Worm (Caenorhabditis elegans): ENCODE data around the gene srt-11.
A peak's percentile ranks its signal among the peaks of the same experiment; 100 is the strongest.

Gene srt-11

DNA sequence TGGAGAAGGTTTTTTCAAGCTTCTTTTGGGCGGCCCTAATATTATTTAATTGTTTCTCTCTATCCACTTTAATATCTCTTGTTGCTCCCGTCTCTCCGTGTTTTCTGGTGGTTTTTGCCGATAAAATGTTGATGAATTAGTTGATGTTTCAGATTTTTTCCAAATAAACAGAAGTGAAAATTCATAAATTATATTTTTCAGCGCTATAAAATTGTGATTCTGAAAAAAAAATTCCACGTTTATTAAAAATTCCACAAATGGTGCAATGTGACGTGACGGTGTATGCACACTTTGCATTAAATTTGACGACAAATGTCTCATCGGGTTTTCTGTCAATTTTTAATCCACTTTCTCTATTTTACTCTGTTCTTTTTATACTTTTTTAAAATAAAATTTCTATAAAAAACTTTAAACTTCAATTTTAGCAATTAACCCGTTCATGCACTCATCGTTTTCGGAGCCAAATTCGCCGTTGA lies 7.7 kb upstream of the srt-11 start, which contains the start of gene tbc-20:
Gene tbc-20 (plus strand): TSS at position 426 of the 476 bp plus-strand sequence.
- TF ChIP-seq ama-1 (optimal IDR thresholded peaks at IDR 0.05): peak; percentile 8
- TF ChIP-seq efl-3 (GFP tag; optimal IDR thresholded peaks at IDR 0.05): no peak
- TF ChIP-seq fkh-10 (GFP tag; optimal IDR thresholded peaks at IDR 0.05): no peak
- no peak for TF ChIP-seq aha-1 (tag; optimal IDR thresholded peaks at IDR 0.05)
- peak; percentile 13 for TF ChIP-seq ceh-90 (tag; optimal IDR thresholded peaks at IDR 0.05)
- TF ChIP-seq ceh-82 (tag; optimal IDR thresholded peaks at IDR 0.05): peak in 1 of 3 experiments; percentile 5
- TF ChIP-seq dpl-1 (GFP tag; optimal IDR thresholded peaks at IDR 0.05): peak; percentile 41 to 58 (median 46)
- TF ChIP-seq lin-15B (tag; optimal IDR thresholded peaks at IDR 0.05): no peak
- peak; percentile 11 to 53 for TF ChIP-seq lin-35 (GFP tag; optimal IDR thresholded peaks at IDR 0.05)
- peak; percentile 19 for TF ChIP-seq C16A3.4 (tag; optimal IDR thresholded peaks at IDR 0.05)
- peak; percentile 44 for TF ChIP-seq nhr-71 (tag; optimal IDR thresholded peaks at IDR 0.05)
- TF ChIP-seq skn-1 (tag; optimal IDR thresholded peaks at IDR 0.05): no peak
- peak; percentile 86 for TF ChIP-seq F16B12.6 (tag; optimal IDR thresholded peaks at IDR 0.05)
- peak; percentile 18 for TF ChIP-seq nhr-47 (tag; optimal IDR thresholded peaks at IDR 0.05)
- TF ChIP-seq aly-2 (tag; optimal IDR thresholded peaks at IDR 0.05): peak; percentile 57
- TF ChIP-seq nhr-20 (tag; optimal IDR thresholded peaks at IDR 0.05): peak; percentile 10
- TF ChIP-seq pag-3 (tag; optimal IDR thresholded peaks at IDR 0.05; ENCODE audit: borderline replicate concordance, insufficient read depth): no peak
- no peak for TF ChIP-seq fkh-8 (tag; optimal IDR thresholded peaks at IDR 0.05)
- peak; percentile 4 for TF ChIP-seq dsc-1 (tag; optimal IDR thresholded peaks at IDR 0.05)
- TF ChIP-seq nhr-85 (tag): no peak
- TF ChIP-seq elt-3 (tag; optimal IDR thresholded peaks at IDR 0.05): no peak
- TF ChIP-seq snpc-4 (tag; optimal IDR thresholded peaks at IDR 0.05): peak; percentile 48
- no peak for TF ChIP-seq ztf-4 (tag; optimal IDR thresholded peaks at IDR 0.05)
- peak; percentile 56 for TF ChIP-seq mep-1 (tag; optimal IDR thresholded peaks at IDR 0.05)
- peak; percentile 25 to 46 for TF ChIP-seq lsy-2 (tag; optimal IDR thresholded peaks at IDR 0.05)
- peak; percentile 14 for TF ChIP-seq blmp-1 (tag; optimal IDR thresholded peaks at IDR 0.05)
- no peak for TF ChIP-seq lin-13 (GFP tag; optimal IDR thresholded peaks at IDR 0.05)
- TF ChIP-seq lir-3 (tag; optimal IDR thresholded peaks at IDR 0.05; ENCODE audit: poor library complexity): peak; percentile 22
- no peak for TF ChIP-seq C34B4.2 (tag; optimal IDR thresholded peaks at IDR 0.05)
- TF ChIP-seq nhr-77 (tag; optimal IDR thresholded peaks at IDR 0.05): peak; percentile 14
- no peak for TF ChIP-seq swsn-7 (tag; optimal IDR thresholded peaks at IDR 0.05)
- TF ChIP-seq elt-2 (tag; optimal IDR thresholded peaks at IDR 0.05): no peak
- no peak for TF ChIP-seq egl-27 (tag; optimal IDR thresholded peaks at IDR 0.05)
- TF ChIP-seq nhr-84 (tag; optimal IDR thresholded peaks at IDR 0.05): no peak
- peak; percentile 20 to 57 for TF ChIP-seq efl-1 (optimal IDR thresholded peaks at IDR 0.05)
- peak; percentile 62 to 95 for TF ChIP-seq efl-1 (GFP tag; optimal IDR thresholded peaks at IDR 0.05 in 1 of 2)
- peak; percentile 42 for TF ChIP-seq snu-23 (GFP tag; optimal IDR thresholded peaks at IDR 0.05)

- TF ChIP-seq nhr-90 (tag; optimal IDR thresholded peaks at IDR 0.05; ENCODE audit: poor library complexity): no peak
- TF ChIP-seq fkh-10 (GFP tag; optimal IDR thresholded peaks at IDR 0.05): no peak
- TF ChIP-seq jun-1 (tag; optimal IDR thresholded peaks at IDR 0.05): no peak
- no peak for TF ChIP-seq aly-2 (tag; optimal IDR thresholded peaks at IDR 0.05)
Measured at ce11 chrII:14799367-14799766, 6.4 kb upstream of the srt-11 start.

- TF ChIP-seq lsy-2 (tag; optimal IDR thresholded peaks at IDR 0.05) (peak; percentile 22 to 50), rnt-1 (tag; optimal IDR thresholded peaks at IDR 0.05) (peak; percentile 62), egl-13 (tag; optimal IDR thresholded peaks at IDR 0.05) (peak; percentile 3), mdl-1 (tag; optimal IDR thresholded peaks at IDR 0.05) (no peak), dsc-1 (tag; optimal IDR thresholded peaks at IDR 0.05) (peak; percentile 33), swsn-7 (tag; optimal IDR thresholded peaks at IDR 0.05) (peak; percentile 58), irx-1 (tag; optimal IDR thresholded peaks at IDR 0.05) (no peak), skn-1 (tag; optimal IDR thresholded peaks at IDR 0.05) (peak; percentile 26), tbx-2 (tag; optimal IDR thresholded peaks at IDR 0.05) (peak; percentile 14), snu-23 (GFP tag; optimal IDR thresholded peaks at IDR 0.05) (peak; percentile 50), nhr-20 (tag; optimal IDR thresholded peaks at IDR 0.05) (peak; percentile 45), dpl-1 (GFP tag; optimal IDR thresholded peaks at IDR 0.05) (peak; percentile 10 to 33 (median 29)), nhr-90 (tag; optimal IDR thresholded peaks at IDR 0.05; ENCODE audit: poor library complexity) (peak; percentile 23), ztf-11 (tag; optimal IDR thresholded peaks at IDR 0.05) (no peak), lin-15B (tag; optimal IDR thresholded peaks at IDR 0.05) (no peak), fkh-8 (tag; optimal IDR thresholded peaks at IDR 0.05) (peak; percentile 44), C16A3.4 (tag; optimal IDR thresholded peaks at IDR 0.05) (peak; percentile 19), lin-35 (GFP tag; optimal IDR thresholded peaks at IDR 0.05) (peak in 1 of 2 experiments; percentile 29), snpc-4 (tag; optimal IDR thresholded peaks at IDR 0.05) (peak; percentile 96), pqm-1 (tag; optimal IDR thresholded peaks at IDR 0.05) (no peak), sup-37 (GFP tag; optimal IDR thresholded peaks at IDR 0.05) (no peak), nhr-76 (tag; optimal IDR thresholded peaks at IDR 0.05) (no peak), ceh-82 (tag; optimal IDR thresholded peaks at IDR 0.05) (peak in 1 of 3 experiments; percentile 8)
Measured at ce11 chrII:14801086-14801531, 4.7 kb upstream of the srt-11 start.
